Worm (Caenorhabditis elegans) whole organism, young adult: Measurements from ENCODE around the gene sma-4.

Experiments
- B0261.1 ChIP-seq: sonication (generic microtip); optimal IDR thresholded peaks from 2 replicates; lab custom pipeline; 2016; ENCODE audit warnings: mild to moderate bottlenecking, missing genetic modification characterization, moderate library complexity, missing compliant biosample characterization
- C06A6.2 ChIP-seq: fragments of 200-800 bp; sonication (Bioruptor generic); conservative IDR thresholded peaks from 2 replicates; pipeline ENCODE4 v1.3.6; 2022; ENCODE audit warnings: missing genetic modification characterization, missing compliant biosample characterization
- C17E4.6 ChIP-seq: fragments of 200-800 bp; sonication (Bioruptor generic); IDR thresholded peaks from 2 replicates; pipeline ENCODE4 v1.3.6; 2022; ENCODE audit warnings: missing genetic modification reagents, missing genetic modification characterization, missing compliant biosample characterization
- F33H1.4 ChIP-seq: fragments of 200-800 bp; sonication (Bioruptor generic); IDR thresholded peaks from 2 replicates; pipeline ENCODE4 v1.3.6; 2022; ENCODE audit warnings: missing genetic modification reagents, missing genetic modification characterization, missing compliant biosample characterization
- F49E8.2 ChIP-seq: sonication (generic microtip); optimal IDR thresholded peaks from 3 replicates; lab custom pipeline; 2017; ENCODE audit warnings: missing genetic modification characterization, mild to moderate bottlenecking, missing compliant biosample characterization, antibody characterized with exemption, moderate library complexity; ENCODE audit not compliant: insufficient read depth
- K12H6.12 ChIP-seq: fragments of 200-800 bp; sonication (Bioruptor generic); optimal IDR thresholded peaks from 2 replicates; lab custom pipeline; 2018; ENCODE audit warnings: mild to moderate bottlenecking, missing genetic modification characterization, missing compliant biosample characterization
- Y53F4B.3 ChIP-seq: fragments of 200-800 bp; sonication (Bioruptor generic); IDR thresholded peaks from 2 replicates; pipeline ENCODE4 v1.3.6; 2022; ENCODE audit warnings: missing genetic modification reagents, missing genetic modification characterization, missing compliant biosample characterization
- Y53G8AR.9 ChIP-seq: fragments of 200-800 bp; sonication (Bioruptor generic); conservative IDR thresholded peaks from 2 replicates; pipeline ENCODE4 v1.3.6; 2022; ENCODE audit warnings: missing genetic modification reagents, missing genetic modification characterization, missing compliant biosample characterization
- Y56A3A.18 ChIP-seq: fragments of 200-800 bp; sonication (Bioruptor generic); IDR thresholded peaks from 2 replicates; pipeline ENCODE4 v1.3.6; 2022; ENCODE audit warnings: missing genetic modification reagents, missing genetic modification characterization, missing compliant biosample characterization
- Y67H2A.10 ChIP-seq: fragments of 200-800 bp; sonication (Bioruptor generic); conservative IDR thresholded peaks from 2 replicates; pipeline ENCODE4 v1.3.6; 2022; ENCODE audit warnings: missing genetic modification reagents, missing genetic modification characterization, missing compliant biosample characterization
- Y79H2A.3 ChIP-seq: fragments of 200-800 bp; sonication (Bioruptor generic); conservative IDR thresholded peaks from 2 replicates; pipeline ENCODE4 v1.3.6; 2022; ENCODE audit warnings: missing genetic modification reagents, missing genetic modification characterization, missing compliant biosample characterization
- akir-1 ChIP-seq: fragments of 200-800 bp; sonication (Bioruptor generic); optimal IDR thresholded peaks from 2 replicates; lab custom pipeline; 2018; ENCODE audit warnings: mild to moderate bottlenecking, missing genetic modification characterization, moderate library complexity, missing compliant biosample characterization
- ama-1 ChIP-seq, 3 experiments: fragments of 150-350 bp in 1 of 3; sonication (generic microtip) in 2 of 3; optimal IDR thresholded peaks; 2 replicates each; lab custom pipeline; 2014 to 2018; ENCODE audit warnings: missing biosample characterization in 2 of 3, missing genetic modification characterization in 2 of 3, missing genetic modification reagents in 2 of 3
- athp-1 ChIP-seq: sonication (generic microtip); optimal IDR thresholded peaks from 2 replicates; lab custom pipeline; 2017; ENCODE audit warnings: mild to moderate bottlenecking, missing genetic modification characterization, missing compliant biosample characterization
- attf-3 ChIP-seq: fragments of 200-800 bp; sonication (Bioruptor generic); conservative IDR thresholded peaks from 2 replicates; pipeline ENCODE4 v1.3.6; 2022; ENCODE audit warnings: missing genetic modification reagents, missing genetic modification characterization, missing compliant biosample characterization
- bed-2 ChIP-seq: fragments of 200-800 bp; sonication (Bioruptor generic); IDR thresholded peaks from 2 replicates; pipeline ENCODE4 v1.3.6; 2022; ENCODE audit warnings: missing genetic modification reagents, missing genetic modification characterization, missing compliant biosample characterization
- ceh-27 ChIP-seq: fragments of 200-800 bp; sonication (Bioruptor generic); optimal IDR thresholded peaks from 2 replicates; lab custom pipeline; 2018; ENCODE audit warnings: mild to moderate bottlenecking, missing genetic modification characterization, moderate library complexity, missing compliant biosample characterization
- efl-1 ChIP-seq: fragments of 150-350 bp; optimal IDR thresholded peaks from 2 replicates; lab custom pipeline; 2014; ENCODE audit warnings: missing biosample characterization, missing genetic modification reagents, missing genetic modification characterization
- fkh-3 ChIP-seq: sonication (generic microtip); optimal IDR thresholded peaks from 2 replicates; lab custom pipeline; 2016; ENCODE audit warnings: mild to moderate bottlenecking, missing genetic modification characterization, missing compliant biosample characterization
- gei-17 ChIP-seq: fragments of 200-800 bp; sonication (Bioruptor generic); optimal IDR thresholded peaks from 2 replicates; lab custom pipeline; 2018; ENCODE audit warnings: mild to moderate bottlenecking, missing genetic modification characterization, missing compliant biosample characterization
- him-1 ChIP-seq: sonication (generic microtip); optimal IDR thresholded peaks from 2 replicates; lab custom pipeline; 2016; ENCODE audit warnings: missing genotype, missing genetic modification reagents, missing genetic modification characterization, missing compliant biosample characterization
- hlh-12 ChIP-seq: sonication (generic microtip); optimal IDR thresholded peaks from 2 replicates; lab custom pipeline; 2016; ENCODE audit warnings: missing genetic modification characterization, missing compliant biosample characterization
- hmg-20 ChIP-seq: fragments of 200-800 bp; sonication (Bioruptor generic); IDR thresholded peaks from 2 replicates; pipeline ENCODE4 v1.3.6; 2022; ENCODE audit warnings: missing genetic modification reagents, missing genetic modification characterization, missing compliant biosample characterization
- hrde-1 ChIP-seq: sonication (generic microtip); optimal IDR thresholded peaks from 2 replicates; lab custom pipeline; 2016; ENCODE audit warnings: missing genetic modification characterization, mild to moderate bottlenecking, missing compliant biosample characterization, moderate library complexity, missing genotype, missing genetic modification reagents, borderline replicate concordance
- lin-26 ChIP-seq: fragments of 200-800 bp; sonication (Bioruptor generic); IDR thresholded peaks from 2 replicates; pipeline ENCODE4 v1.3.6; 2022; ENCODE audit warnings: missing genetic modification reagents, missing genetic modification characterization, missing compliant biosample characterization
- lin-35 ChIP-seq, 3 experiments: fragments of 150-350 bp in 2 of 3; sonication (generic microtip) in 1 of 3; optimal IDR thresholded peaks; 2 replicates each; lab custom pipeline; 2014 to 2018; ENCODE audit warnings: missing biosample characterization in 3 of 3, missing genetic modification characterization in 3 of 3, missing genetic modification reagents in 3 of 3
- lin-40 ChIP-seq: sonication (generic microtip); optimal IDR thresholded peaks from 2 replicates; lab custom pipeline; 2016; ENCODE audit warnings: missing genetic modification characterization, mild to moderate bottlenecking, missing compliant biosample characterization, missing genotype, missing genetic modification reagents
- madf-10 ChIP-seq: sonication (generic microtip); optimal IDR thresholded peaks from 2 replicates; lab custom pipeline; 2016; ENCODE audit warnings: mild to moderate bottlenecking, missing genetic modification characterization, missing compliant biosample characterization
- madf-3 ChIP-seq: fragments of 200-800 bp; sonication (Bioruptor generic); IDR thresholded peaks from 2 replicates; pipeline ENCODE4 v1.3.6; 2022; ENCODE audit warnings: missing genetic modification reagents, missing genetic modification characterization, missing compliant biosample characterization
- madf-6 ChIP-seq: fragments of 200-800 bp; sonication (Bioruptor generic); IDR thresholded peaks from 2 replicates; pipeline ENCODE4 v1.3.6; 2022; ENCODE audit warnings: missing genetic modification reagents, missing genetic modification characterization, missing compliant biosample characterization
- madf-8 ChIP-seq: fragments of 200-800 bp; sonication (Bioruptor generic); conservative IDR thresholded peaks from 2 replicates; pipeline ENCODE4 v1.3.6; 2022; ENCODE audit warnings: missing genetic modification reagents, missing genetic modification characterization, missing compliant biosample characterization
- mes-4 ChIP-seq: sonication (generic microtip); optimal IDR thresholded peaks from 2 replicates; lab custom pipeline; 2016; ENCODE audit warnings: missing genotype, missing genetic modification characterization, missing compliant biosample characterization
- mxl-1 ChIP-seq: sonication (generic microtip); optimal IDR thresholded peaks from 2 replicates; lab custom pipeline; 2016; ENCODE audit warnings: missing genetic modification characterization, missing compliant biosample characterization
- nfya-1 ChIP-seq: sonication (generic microtip); optimal IDR thresholded peaks from 2 replicates; lab custom pipeline; 2017; ENCODE audit warnings: antibody characterized with exemption, missing compliant biosample characterization, missing genetic modification characterization, borderline replicate concordance; ENCODE audit not compliant: insufficient read depth
- nhr-27 ChIP-seq: fragments of 200-800 bp; sonication (Bioruptor generic); optimal IDR thresholded peaks from 2 replicates; lab custom pipeline; 2018; ENCODE audit warnings: mild to moderate bottlenecking, missing genetic modification characterization, moderate library complexity, missing compliant biosample characterization
- rcor-1 ChIP-seq: fragments of 200-800 bp; sonication (Bioruptor generic); IDR thresholded peaks from 2 replicates; pipeline ENCODE4 v1.3.6; 2022; ENCODE audit warnings: missing genetic modification reagents, missing genetic modification characterization, missing compliant biosample characterization
- rec-8 ChIP-seq, 2 experiments: sonication (generic microtip); optimal IDR thresholded peaks; 2 replicates each; lab custom pipeline; 2016; ENCODE audit warnings: mild to moderate bottlenecking in 2 of 2, missing genetic modification characterization in 2 of 2, missing genetic modification reagents in 2 of 2, missing genotype in 2 of 2, missing biosample characterization in 1 of 2, missing compliant biosample characterization in 1 of 2, moderate library complexity in 1 of 2
- sdz-38 ChIP-seq: sonication (generic microtip); optimal IDR thresholded peaks from 2 replicates; lab custom pipeline; 2016; ENCODE audit warnings: missing genotype, missing genetic modification characterization, missing compliant biosample characterization
- sea-2 ChIP-seq: fragments of 200-800 bp; sonication (Bioruptor generic); IDR thresholded peaks from 2 replicates; pipeline ENCODE4 v1.3.6; 2022; ENCODE audit warnings: missing genetic modification characterization, missing compliant biosample characterization
- snpc-1.3 ChIP-seq: sonication (generic microtip); optimal IDR thresholded peaks from 2 replicates; lab custom pipeline; 2017; ENCODE audit warnings: missing genetic modification characterization, mild to moderate bottlenecking, missing compliant biosample characterization, antibody characterized with exemption, moderate library complexity, missing genotype, missing genetic modification reagents; ENCODE audit not compliant: insufficient read depth
- tbp1 ChIP-seq: fragments of 200-800 bp; sonication (Bioruptor generic); optimal IDR thresholded peaks from 2 replicates; lab custom pipeline; 2018; ENCODE audit warnings: mild to moderate bottlenecking, missing genetic modification characterization, missing compliant biosample characterization
- tlf-1 ChIP-seq: fragments of 200-800 bp; sonication (Bioruptor generic); optimal IDR thresholded peaks from 2 replicates; lab custom pipeline; 2018; ENCODE audit warnings: mild to moderate bottlenecking, missing genetic modification characterization, missing compliant biosample characterization
- unc-130 ChIP-seq: sonication (generic microtip); optimal IDR thresholded peaks from 2 replicates; lab custom pipeline; 2016; ENCODE audit warnings: missing genetic modification reagents, missing genetic modification characterization, missing compliant biosample characterization
- zim-3 ChIP-seq: sonication (generic microtip); optimal IDR thresholded peaks from 2 replicates; lab custom pipeline; 2017; ENCODE audit warnings: mild to moderate bottlenecking, missing genetic modification characterization, moderate library complexity, missing compliant biosample characterization
- ztf-22 ChIP-seq: fragments of 200-800 bp; sonication (Bioruptor generic); optimal IDR thresholded peaks from 2 replicates; lab custom pipeline; 2018; ENCODE audit warnings: mild to moderate bottlenecking, missing genetic modification characterization, moderate library complexity, missing compliant biosample characterization
- ztf-25 ChIP-seq: fragments of 200-800 bp; sonication (Bioruptor generic); IDR thresholded peaks from 2 replicates; pipeline ENCODE4 v1.3.6; 2022; ENCODE audit warnings: missing genetic modification reagents, missing genetic modification characterization, missing compliant biosample characterization
- ztf-28 ChIP-seq: fragments of 200-800 bp; sonication (Bioruptor generic); IDR thresholded peaks from 2 replicates; pipeline ENCODE4 v1.3.6; 2022; ENCODE audit warnings: missing genetic modification reagents, missing genetic modification characterization, missing compliant biosample characterization
- ztf-3 ChIP-seq: fragments of 200-800 bp; sonication (Bioruptor generic); optimal IDR thresholded peaks from 2 replicates; lab custom pipeline; 2018; ENCODE audit warnings: mild to moderate bottlenecking, missing genetic modification characterization, missing compliant biosample characterization

Gene sma-4

DNA sequence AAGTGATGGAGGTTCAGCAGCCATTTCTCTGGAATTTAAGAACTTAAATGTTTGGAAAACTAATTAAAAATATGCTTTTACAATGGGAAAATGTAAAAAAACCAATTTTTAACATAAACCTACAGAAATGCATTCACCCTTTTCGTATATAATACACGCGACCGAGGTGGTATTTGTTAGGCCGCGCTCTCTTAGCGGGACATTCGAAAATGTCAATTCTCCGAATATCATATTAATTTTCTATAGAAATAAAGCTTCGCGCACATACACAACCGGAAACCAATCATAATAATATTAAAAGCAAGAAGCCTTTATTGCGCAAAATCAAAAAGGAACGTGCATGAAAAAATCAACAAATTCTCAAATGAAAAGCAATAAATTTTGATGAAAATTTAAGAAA, 37.2 kb downstream of the sma-4 start, which contains the start of gene ddx-23 (continued):
- TF ChIP-seq B0261.1 (tag; lab: Kevin White, UChicago) (no peak), rec-8 (tag; optimal IDR thresholded peaks at IDR 0.05; lab: Kevin White, UChicago) (no peak), hmg-20 (GFP tag; lab: Robert Waterston, UW) (no peak), unc-130 (GFP tag; lab: Kevin White, UChicago) (peak; percentile 30), athp-1 (peak; percentile 19), rcor-1 (GFP tag; lab: Robert Waterston, UW) (no peak), sdz-38 (tag; lab: Kevin White, UChicago) (no peak), tbp1 (GFP tag; lab: Kevin White, UChicago) (peak; percentile 45), ceh-27 (GFP tag; lab: Kevin White, UChicago) (no peak), C17E4.6 (GFP tag; lab: Robert Waterston, UW) (no peak), K12H6.12 (tag; lab: Kevin White, UChicago) (no peak), fkh-3 (no peak), madf-10 (tag; lab: Kevin White, UChicago) (no peak), lin-35 (GFP tag; optimal IDR thresholded peaks at IDR 0.05; lab: Kevin White, UChicago) (peak in 1 of 3 experiments; percentile 61), Y56A3A.18 (GFP tag; lab: Robert Waterston, UW) (0 out of 2 replicates have a peak, but pooled peaks have one; percentile 65), zim-3 (tag; lab: Kevin White, UChicago) (no peak), Y53F4B.3 (GFP tag; lab: Robert Waterston, UW) (no peak), hrde-1 (peak; percentile 6), gei-17 (peak; percentile 12), sea-2 (GFP tag; lab: Robert Waterston, UW) (no peak), akir-1 (GFP tag; lab: Kevin White, UChicago) (no peak), madf-6 (peak; percentile 68), him-1 (tag; lab: Kevin White, UChicago) (no peak), nfya-1 (tag; lab: Kevin White, UChicago) (no peak), nhr-27 (no peak), madf-8 (no peak), Y79H2A.3 (no peak), mxl-1 (no peak), Y53G8AR.9 (GFP tag; lab: Robert Waterston, UW) (no peak; the same call in 1 of the 2 replicates)

DNA sequence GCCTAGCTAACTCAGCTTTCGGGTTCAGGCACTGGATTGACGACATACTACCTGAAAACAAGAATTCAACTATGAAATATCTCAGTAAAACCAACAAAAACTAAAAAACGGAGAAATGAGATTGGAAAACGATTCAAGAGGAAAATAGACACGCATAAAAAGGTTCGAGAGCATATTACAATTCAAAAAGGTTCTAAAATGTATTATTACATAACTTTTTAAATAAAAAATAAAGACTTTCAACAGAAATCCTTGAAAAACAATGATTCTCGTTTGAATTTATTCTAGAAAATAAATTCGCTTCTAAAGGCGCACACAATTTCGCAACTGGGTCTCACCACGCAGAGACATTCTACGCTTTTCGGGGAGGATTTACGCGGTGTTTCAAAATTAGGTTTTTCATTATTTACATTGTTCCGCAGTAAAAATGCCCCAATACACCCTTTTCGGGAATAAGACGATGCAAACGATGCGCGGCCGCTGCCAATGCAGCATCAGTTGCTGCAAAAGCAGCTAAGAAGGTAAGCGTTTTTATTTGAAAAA, 39.7 kb downstream of the sma-4 start, which contains the start of the genes cct-6 and alh-9:
Gene cct-6, minus strand, starts transcription at position 51 of the 543 bp plus-strand sequence.
Gene alh-9, plus strand, starts transcription at position 382 of the 543 bp plus-strand sequence.
- TF ChIP-seq F49E8.2 (no peak), madf-3 (no peak), efl-1 (peak; percentile 70), Y67H2A.10 (GFP tag; lab: Robert Waterston, UW) (no peak), snpc-1.3 (tag; lab: Kevin White, UChicago) (no peak), ztf-3 (no peak), ztf-22 (GFP tag; lab: Kevin White, UChicago) (no peak), ztf-25 (GFP tag; lab: Robert Waterston, UW) (no peak), hlh-12 (tag; lab: Kevin White, UChicago) (no peak), mes-4 (no peak), attf-3 (GFP tag; lab: Robert Waterston, UW) (no peak), C06A6.2 (no peak), lin-26 (GFP tag; lab: Robert Waterston, UW) (no peak), bed-2 (GFP tag; lab: Robert Waterston, UW) (no peak), fkh-3 (no peak), madf-10 (tag; lab: Kevin White, UChicago) (peak; percentile 2), lin-35 (GFP tag; optimal IDR thresholded peaks at IDR 0.05; lab: Kevin White, UChicago) (peak in 1 of 3 experiments; percentile 91), lin-40 (tag; lab: Kevin White, UChicago) (peak; percentile 31), tlf-1 (GFP tag; lab: Kevin White, UChicago) (no peak), ztf-28 (GFP tag; lab: Robert Waterston, UW) (no peak), F33H1.4 (GFP tag; lab: Robert Waterston, UW) (peak; percentile 93), ama-1 (optimal IDR thresholded peaks at IDR 0.05; lab: Kevin White, UChicago) (no peak), ama-1 (GFP tag; optimal IDR thresholded peaks at IDR 0.05; lab: Kevin White, UChicago) (no peak)
